Fruit fly (Drosophila melanogaster): Measurements from ENCODE around the gene CG17855.

CG17855 gene

DNA sequence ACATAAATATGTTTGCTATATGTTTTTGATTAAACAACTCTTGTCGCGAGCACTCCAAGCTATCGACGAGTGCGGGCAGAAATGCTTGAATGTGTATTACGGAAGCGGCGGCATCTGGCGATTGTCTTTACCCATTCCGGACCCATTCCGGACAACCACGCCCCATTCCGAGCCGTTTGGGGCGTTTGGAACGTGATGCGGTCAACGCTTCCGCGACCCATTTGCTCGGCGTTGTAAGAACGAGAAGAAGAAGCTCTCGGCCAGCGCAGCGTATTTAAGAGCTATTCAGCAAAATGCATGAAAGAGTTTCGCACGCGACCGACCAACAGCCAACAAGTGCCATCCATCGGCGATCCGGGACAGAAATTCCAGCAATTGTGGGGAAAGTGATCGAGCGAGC, 5.2 kb downstream of the CG17855 start, which contains the start of gene CG13114:
Gene CG13114 (plus strand): TSS at position 301 of the 400 bp plus-strand sequence.
- TF ChIP-seq CG17801 (GFP tag; optimal IDR thresholded peaks at IDR 0.05; ENCODE audit: partially characterized antibody), result peak; percentile 7

- TF ChIP-seq CG17801 (GFP tag; optimal IDR thresholded peaks at IDR 0.05; ENCODE audit: partially characterized antibody), result no peak
These were observed 10.6 kb downstream of the CG17855 start for dm6 chr2L:9550880-9551279.

- TF ChIP-seq CG17801 (GFP tag; optimal IDR thresholded peaks at IDR 0.05; ENCODE audit: partially characterized antibody), result no peak
These were observed 17.5 kb downstream of the CG17855 start for dm6 chr2L:9557858-9558257.

DNA sequence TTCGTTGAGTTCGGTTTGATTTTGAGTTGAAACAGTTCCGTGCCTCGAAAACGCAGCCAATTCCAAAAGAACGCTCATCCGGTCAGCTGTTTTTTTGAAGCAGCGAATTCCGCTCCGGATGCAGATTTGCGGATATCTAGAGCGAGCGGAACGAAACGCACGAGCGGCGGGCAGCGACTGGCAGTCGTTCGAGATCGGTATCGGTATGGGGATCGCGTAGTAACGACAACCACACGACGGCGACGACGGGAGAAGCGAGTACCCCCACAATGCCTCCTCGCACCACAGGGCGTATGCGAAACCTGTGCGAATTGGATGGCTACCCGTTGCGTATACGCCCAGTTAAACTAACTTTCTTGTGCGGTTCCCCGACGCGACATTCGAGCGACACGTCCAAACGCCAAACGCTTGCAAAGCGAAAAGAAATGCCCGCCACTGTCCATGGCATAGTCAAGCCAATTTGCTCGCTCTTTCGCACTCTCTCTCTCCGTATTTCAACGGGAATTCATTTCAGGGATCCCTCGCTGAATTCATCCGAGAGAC, 19.8 kb downstream of the CG17855 start:
- TF ChIP-seq CG17801 (GFP tag; optimal IDR thresholded peaks at IDR 0.05; ENCODE audit: partially characterized antibody), result no peak

DNA sequence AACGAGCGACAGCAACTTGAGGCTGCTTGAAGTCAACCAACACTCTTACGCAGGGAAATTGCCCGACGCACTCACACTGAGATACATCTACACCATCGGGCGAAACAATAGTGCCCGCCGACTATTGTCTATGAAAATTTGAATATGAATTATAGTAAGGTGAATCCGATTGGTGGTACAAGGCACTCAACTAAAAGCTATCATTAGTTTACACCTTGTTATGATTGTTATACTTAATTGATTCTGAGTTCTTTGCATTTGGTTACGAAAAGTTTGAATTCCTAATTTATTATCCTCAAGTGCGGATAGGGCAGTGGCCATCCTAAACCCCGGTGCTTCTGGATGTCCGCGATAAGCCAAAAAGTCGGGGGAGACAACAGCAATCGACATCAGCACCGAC, 22.4 kb downstream of the CG17855 start:
- no peak for TF ChIP-seq CG17801 (GFP tag; optimal IDR thresholded peaks at IDR 0.05; ENCODE audit: partially characterized antibody)

DNA sequence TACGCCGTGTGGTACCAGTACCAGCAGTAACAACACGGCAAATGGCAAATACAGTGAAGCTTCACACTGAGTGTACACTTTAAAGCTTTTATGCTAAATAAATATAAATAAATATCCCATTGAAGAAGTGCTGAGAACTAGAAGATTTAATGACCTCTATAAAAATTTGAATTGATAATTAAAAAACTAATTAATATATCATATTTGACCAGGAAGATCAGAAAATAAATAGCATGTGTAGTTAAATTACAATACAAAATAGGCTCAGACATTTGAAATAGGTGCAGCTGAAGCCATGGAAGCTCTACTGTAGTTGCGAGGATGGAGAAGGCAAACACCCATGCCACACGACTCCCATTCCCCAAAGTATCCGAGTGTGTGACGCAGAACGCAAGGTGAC, 24.2 kb downstream of the CG17855 start:
- no peak for TF ChIP-seq CG17801 (GFP tag; optimal IDR thresholded peaks at IDR 0.05; ENCODE audit: partially characterized antibody)

dm6 chr2L:9565387-9565786, 25.1 kb downstream of the CG17855 start, which contains the start of gene CG46468:
Gene CG46468, minus strand, starts transcription at chr2L:9565438.
- no peak for TF ChIP-seq CG17801 (GFP tag; optimal IDR thresholded peaks at IDR 0.05; ENCODE audit: partially characterized antibody)

DNA sequence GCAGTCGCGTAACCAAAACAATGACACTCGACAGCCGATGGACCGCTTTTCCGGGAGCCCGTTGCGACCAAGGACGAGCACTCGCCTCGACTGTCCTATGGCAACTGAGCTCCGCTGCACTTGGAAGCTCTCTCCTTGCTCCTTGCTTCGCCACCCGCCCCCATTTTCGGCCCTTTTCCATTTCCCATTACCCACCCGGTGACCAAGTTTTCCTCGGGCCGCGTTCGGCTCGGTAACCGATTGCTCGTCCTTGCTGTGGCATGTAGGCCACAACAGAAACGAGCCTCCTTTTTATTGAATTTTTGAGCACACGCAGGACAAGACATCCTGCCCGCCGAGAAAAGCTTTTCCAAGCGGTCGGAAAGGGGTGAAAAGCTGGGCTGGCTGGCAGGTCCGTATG, 26.3 kb downstream of the CG17855 start, which contains the start of gene jp:
Gene jp (minus strand): TSS at position 95 of the 400 bp plus-strand sequence.
- TF ChIP-seq CG17801 (GFP tag; optimal IDR thresholded peaks at IDR 0.05; ENCODE audit: partially characterized antibody), result no peak

DNA sequence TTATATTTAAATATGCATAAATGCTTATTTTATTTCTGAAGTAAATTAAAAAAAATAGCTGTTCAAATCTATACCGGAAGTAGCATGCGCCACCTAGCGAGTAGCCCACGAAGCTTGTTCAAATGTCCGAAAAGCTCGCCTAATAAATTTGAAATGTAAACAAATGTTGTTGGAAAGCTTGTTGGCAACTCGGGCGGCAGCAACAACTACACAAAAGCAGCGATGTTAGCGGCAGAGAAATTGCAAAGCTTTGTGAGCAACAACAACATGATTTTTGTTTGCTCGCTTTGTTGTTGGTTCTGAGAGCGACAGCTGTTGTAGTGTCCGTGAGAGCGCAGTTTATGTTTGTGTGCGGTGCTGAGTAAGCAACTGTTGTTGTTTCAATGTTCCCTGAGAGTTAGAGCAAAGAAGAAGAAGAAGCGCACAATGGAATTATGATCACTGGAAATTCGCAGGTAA, 27.1 kb downstream of the CG17855 start:
- peak; percentile 93 for TF ChIP-seq CG17801 (GFP tag; optimal IDR thresholded peaks at IDR 0.05; ENCODE audit: partially characterized antibody)

DNA sequence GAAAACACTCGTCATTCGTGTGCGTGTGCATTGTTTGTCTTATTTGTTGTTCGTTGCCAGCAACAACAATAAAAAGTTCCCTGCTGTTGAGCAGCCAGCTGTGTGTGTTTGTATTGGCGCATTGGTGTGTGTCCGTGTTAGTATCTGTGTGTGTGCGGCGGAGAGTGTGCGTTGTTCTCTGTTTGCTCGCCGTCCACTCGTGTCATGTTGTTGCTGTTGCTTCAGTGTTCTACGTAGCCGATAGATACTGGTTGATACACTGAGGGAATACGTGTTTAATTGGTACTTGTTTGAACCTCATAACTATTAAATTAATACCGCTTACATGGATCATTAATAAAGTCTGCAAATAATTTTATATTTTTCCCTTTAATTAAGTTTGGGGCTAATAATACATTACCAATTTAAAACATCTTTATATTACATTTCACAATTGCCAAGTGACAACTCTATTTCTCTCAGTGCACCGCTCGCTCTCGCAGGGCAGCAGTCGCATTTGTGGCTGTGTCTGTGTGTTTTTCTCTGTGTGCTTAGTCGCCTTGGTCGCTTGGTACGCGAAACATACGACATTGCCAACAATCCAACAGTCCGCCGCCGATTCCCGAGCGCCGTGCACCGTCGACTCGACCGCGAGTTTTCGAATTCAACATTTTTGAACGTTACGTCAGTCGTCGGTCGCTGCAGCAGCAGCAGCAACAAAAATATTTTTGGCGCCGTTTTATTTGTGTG, 28.2 kb downstream of the CG17855 start, which contains the start of gene brwl:
Gene brwl (plus strand): TSS at position 531 of the 729 bp plus-strand sequence.
- peak; percentile 95 for TF ChIP-seq CG17801 (GFP tag; optimal IDR thresholded peaks at IDR 0.05; ENCODE audit: partially characterized antibody)

- TF ChIP-seq CG17801 (GFP tag; optimal IDR thresholded peaks at IDR 0.05; ENCODE audit: partially characterized antibody), result no peak
These were observed 28.8 kb downstream of the CG17855 start for dm6 chr2L:9569131-9569530.

DNA sequence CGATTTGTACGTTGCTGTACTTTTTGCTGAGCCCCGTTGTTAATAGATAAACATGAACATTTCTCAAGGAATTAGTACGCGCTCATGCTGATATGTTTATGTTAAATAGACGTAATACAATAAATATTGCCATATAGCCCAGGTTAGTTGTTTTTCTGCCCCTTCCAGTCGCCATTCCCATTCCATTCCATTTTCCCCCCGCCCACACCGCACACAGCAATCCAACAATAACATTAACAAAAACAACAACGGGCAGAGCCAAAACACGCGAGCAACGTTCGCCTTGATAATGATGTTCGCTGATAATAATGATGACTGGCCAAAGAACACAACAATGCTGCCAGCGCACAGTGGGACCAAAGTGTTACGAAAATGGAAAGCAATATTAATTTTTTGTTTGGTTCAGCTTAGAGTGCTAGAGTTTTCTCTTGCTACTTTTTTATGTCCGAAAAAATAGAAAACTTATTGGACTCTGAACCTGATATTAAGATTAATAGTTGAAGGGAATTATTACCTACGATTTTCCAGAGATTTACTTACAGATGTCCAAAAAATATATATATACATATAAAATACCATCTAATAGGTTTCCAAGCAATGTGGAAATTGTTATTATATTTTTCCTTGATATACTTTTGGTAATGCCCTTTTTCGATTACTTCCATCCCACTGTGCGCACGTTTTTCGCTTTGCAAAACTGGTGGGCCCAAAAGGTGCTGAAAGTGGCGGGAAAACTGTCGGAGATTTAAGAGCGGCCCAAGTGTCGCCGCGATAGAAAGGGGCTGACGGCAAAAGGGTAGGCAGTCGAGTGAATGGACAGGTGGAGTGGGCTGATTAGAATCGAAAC, 29.5 kb downstream of the CG17855 start:
- peak; percentile 98 for TF ChIP-seq CG17801 (GFP tag; optimal IDR thresholded peaks at IDR 0.05; ENCODE audit: partially characterized antibody)

DNA sequence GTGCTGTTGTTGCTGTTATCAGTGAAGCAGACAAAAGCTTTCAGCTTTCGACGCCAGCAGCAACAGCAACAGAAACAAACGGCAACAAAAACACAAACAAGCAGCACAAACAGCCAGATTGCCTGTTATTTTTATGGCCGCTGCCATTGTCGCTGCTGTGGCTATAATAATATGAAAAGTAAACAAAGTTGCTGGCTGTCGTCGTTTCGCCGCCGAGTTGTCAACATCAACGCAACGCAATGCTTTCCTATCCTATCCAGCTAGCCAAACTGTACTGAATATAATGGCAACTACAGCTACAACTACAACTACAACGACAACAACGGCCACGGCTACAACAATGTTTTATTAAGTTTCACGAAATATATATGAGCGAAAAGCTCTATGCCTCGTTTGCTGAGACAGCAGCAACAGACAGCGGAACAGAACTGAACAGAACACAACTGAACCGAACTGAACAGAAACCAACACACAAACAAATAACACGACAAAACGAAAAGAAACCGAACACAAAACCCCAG, 30.4 kb downstream of the CG17855 start:
- peak; percentile 87 for TF ChIP-seq CG17801 (GFP tag; optimal IDR thresholded peaks at IDR 0.05; ENCODE audit: partially characterized antibody)

- peak; percentile 78 for TF ChIP-seq CG17801 (GFP tag; optimal IDR thresholded peaks at IDR 0.05; ENCODE audit: partially characterized antibody)
These were observed 36.1 kb downstream of the CG17855 start, which contains the start of gene Mtpalpha for dm6 chr2L:9576269-9576933. Gene Mtpalpha, minus strand, starts transcription at chr2L:9576769.

Data from ovary, adult (tissue).